Worm (Caenorhabditis elegans) whole organism, L3 larva: ENCODE data around the gene asp-19.

ENCODE experiments used
- R02D3.7 ChIP-seq: fragments of 150-350 bp; optimal IDR thresholded peaks from 2 replicates; lab custom pipeline; 2014; ENCODE audit warnings: missing biosample characterization, missing genetic modification characterization
- ZK546.5 ChIP-seq: sonication (generic microtip); optimal IDR thresholded peaks from 2 replicates; lab custom pipeline; 2017; ENCODE audit warnings: missing biosample characterization, missing genetic modification characterization
- ceh-16 ChIP-seq: sonication (generic microtip); optimal IDR thresholded peaks from 2 replicates; lab custom pipeline; 2017; ENCODE audit warnings: missing biosample characterization, missing genetic modification characterization
- ceh-28 ChIP-seq: fragments of 150-350 bp; optimal IDR thresholded peaks from 2 replicates; lab custom pipeline; 2014; ENCODE audit warnings: missing biosample characterization, missing genetic modification reagents, missing genetic modification characterization
- ceh-82 ChIP-seq: fragments of 150-350 bp; optimal IDR thresholded peaks from 2 replicates; lab custom pipeline; 2014; ENCODE audit warnings: missing biosample characterization, missing genetic modification characterization
- ceh-9 ChIP-seq: sonication (generic microtip); optimal IDR thresholded peaks from 2 replicates; lab custom pipeline; 2018; ENCODE audit warnings: missing biosample characterization, missing genetic modification characterization
- daf-12 ChIP-seq: fragments of 150-350 bp; optimal IDR thresholded peaks from 2 replicates; lab custom pipeline; 2014; ENCODE audit warnings: missing biosample characterization, missing genetic modification reagents, missing genetic modification characterization
- egl-27 ChIP-seq: sonication (generic microtip); optimal IDR thresholded peaks from 4 replicates; lab custom pipeline; 2017; ENCODE audit warnings: missing biosample characterization, missing genetic modification reagents, missing genetic modification characterization
- egl-5 ChIP-seq: fragments of 150-350 bp; optimal IDR thresholded peaks from 2 replicates; lab custom pipeline; 2017; ENCODE audit warnings: missing biosample characterization, missing genetic modification reagents, missing genetic modification characterization, inconsistent platforms
- elt-1 ChIP-seq: fragments of 150-350 bp; optimal IDR thresholded peaks from 2 replicates; lab custom pipeline; 2014; ENCODE audit warnings: missing biosample characterization, missing genetic modification characterization
- eor-1 ChIP-seq, 2 experiments: fragments of 150-350 bp; optimal IDR thresholded peaks; 2 replicates each; lab custom pipeline; 2014 to 2018; ENCODE audit warnings: missing biosample characterization in 2 of 2, missing genetic modification characterization in 2 of 2
- fkh-10 ChIP-seq: sonication (generic microtip); optimal IDR thresholded peaks from 2 replicates; lab custom pipeline; 2017; ENCODE audit warnings: missing biosample characterization, missing genetic modification reagents, missing genetic modification characterization
- fkh-2 ChIP-seq: fragments of 150-350 bp; optimal IDR thresholded peaks from 2 replicates; lab custom pipeline; 2014; ENCODE audit warnings: missing biosample characterization, missing genetic modification reagents, missing genetic modification characterization
- fos-1 ChIP-seq: fragments of 150-350 bp; optimal IDR thresholded peaks from 2 replicates; lab custom pipeline; 2014; ENCODE audit warnings: missing biosample characterization, missing genetic modification characterization
- hmg-11 ChIP-seq: sonication (generic microtip); optimal IDR thresholded peaks from 2 replicates; lab custom pipeline; 2016; ENCODE audit warnings: missing genetic modification characterization, missing compliant biosample characterization
- jun-1 ChIP-seq: fragments of 150-350 bp; optimal IDR thresholded peaks from 2 replicates; lab custom pipeline; 2014; ENCODE audit warnings: missing biosample characterization, missing genetic modification reagents, missing genetic modification characterization
- lin-15B ChIP-seq: fragments of 150-350 bp; optimal IDR thresholded peaks from 2 replicates; lab custom pipeline; 2014; ENCODE audit warnings: missing biosample characterization, missing genetic modification characterization
- lin-39 ChIP-seq: fragments of 150-350 bp; optimal IDR thresholded peaks from 2 replicates; lab custom pipeline; 2018; ENCODE audit warnings: missing biosample characterization, missing genetic modification reagents, missing genetic modification characterization
- lsy-12 ChIP-seq: sonication (generic microtip); optimal IDR thresholded peaks from 2 replicates; lab custom pipeline; 2016; ENCODE audit warnings: mild to moderate bottlenecking, missing genetic modification characterization, missing compliant biosample characterization
- mml-1 ChIP-seq: fragments of 150-350 bp; sonication (generic microtip); optimal IDR thresholded peaks from 3 replicates; lab custom pipeline; 2014; ENCODE audit warnings: missing biosample characterization, missing genetic modification characterization
- nfya-1 ChIP-seq: sonication (generic microtip); optimal IDR thresholded peaks from 2 replicates; lab custom pipeline; 2017; ENCODE audit warnings: missing genetic modification characterization, mild to moderate bottlenecking, missing compliant biosample characterization, antibody characterized with exemption, moderate library complexity; ENCODE audit not compliant: insufficient read depth
- nhr-23 ChIP-seq: fragments of 150-350 bp; optimal IDR thresholded peaks from 2 replicates; lab custom pipeline; 2014; ENCODE audit warnings: missing biosample characterization, missing genetic modification reagents, missing genetic modification characterization
- nhr-237 ChIP-seq: fragments of 150-350 bp; optimal IDR thresholded peaks from 2 replicates; lab custom pipeline; 2014; ENCODE audit warnings: missing biosample characterization, missing genetic modification characterization
- nhr-67 ChIP-seq: fragments of 150-350 bp; optimal IDR thresholded peaks from 2 replicates; lab custom pipeline; 2014; ENCODE audit warnings: missing biosample characterization, missing genetic modification characterization
- nhr-77 ChIP-seq: fragments of 150-350 bp; optimal IDR thresholded peaks from 2 replicates; lab custom pipeline; 2014; ENCODE audit warnings: missing biosample characterization, missing genetic modification characterization
- pha-4 ChIP-seq: fragments of 150-350 bp; optimal IDR thresholded peaks from 2 replicates; lab custom pipeline; 2014; ENCODE audit warnings: missing biosample characterization, missing genetic modification reagents, missing genetic modification characterization
- pqm-1 ChIP-seq: fragments of 150-350 bp; optimal IDR thresholded peaks from 2 replicates; lab custom pipeline; 2017; ENCODE audit warnings: missing biosample characterization, missing genetic modification characterization, inconsistent platforms
- skn-1 ChIP-seq: fragments of 150-350 bp; optimal IDR thresholded peaks from 2 replicates; lab custom pipeline; 2014; ENCODE audit warnings: missing biosample characterization, missing genetic modification characterization
- snpc-4 ChIP-seq: fragments of 150-350 bp; optimal IDR thresholded peaks from 2 replicates; lab custom pipeline; 2014; ENCODE audit warnings: missing biosample characterization, missing genetic modification characterization
- tbx-2 ChIP-seq: sonication (generic microtip); optimal IDR thresholded peaks from 2 replicates; lab custom pipeline; 2016; ENCODE audit warnings: mild to moderate bottlenecking, missing genetic modification characterization, missing compliant biosample characterization
- unc-39 ChIP-seq: sonication (generic microtip); optimal IDR thresholded peaks from 4 replicates; lab custom pipeline; 2017; ENCODE audit warnings: missing biosample characterization, missing genetic modification characterization
- unc-62 ChIP-seq: fragments of 150-350 bp; sonication (generic microtip); optimal IDR thresholded peaks from 4 replicates; lab custom pipeline; 2014; ENCODE audit warnings: missing biosample characterization, missing genetic modification reagents, missing genetic modification characterization
- zag-1 ChIP-seq: fragments of 150-350 bp; optimal IDR thresholded peaks from 2 replicates; lab custom pipeline; 2014; ENCODE audit warnings: missing biosample characterization, missing genetic modification characterization
- ztf-4 ChIP-seq: fragments of 150-350 bp; optimal IDR thresholded peaks from 2 replicates; lab custom pipeline; 2014; ENCODE audit warnings: missing biosample characterization, missing genetic modification characterization

Gene asp-19

ce11 chrV:18750445-18750844 lies 21.3 kb upstream of the asp-19 start, which contains the start of the genes F11D11.21 and F11D11.12:
Gene F11D11.21, minus strand, starts transcription at chrV:18750545.
Gene F11D11.12, minus strand, starts transcription at chrV:18750682.
- TF ChIP-seq snpc-4 (tag; lab: Kevin White, UChicago) (no peak), ceh-28 (tag; lab: Kevin White, UChicago) (no peak), hmg-11 (no peak), eor-1 (tag; optimal IDR thresholded peaks at IDR 0.05; lab: Kevin White, UChicago) (no peak), nhr-67 (tag; lab: Kevin White, UChicago) (no peak), egl-27 (tag; lab: Kevin White, UChicago) (no peak), ceh-16 (tag; lab: Kevin White, UChicago) (no peak), zag-1 (tag; lab: Kevin White, UChicago) (no peak)

DNA sequence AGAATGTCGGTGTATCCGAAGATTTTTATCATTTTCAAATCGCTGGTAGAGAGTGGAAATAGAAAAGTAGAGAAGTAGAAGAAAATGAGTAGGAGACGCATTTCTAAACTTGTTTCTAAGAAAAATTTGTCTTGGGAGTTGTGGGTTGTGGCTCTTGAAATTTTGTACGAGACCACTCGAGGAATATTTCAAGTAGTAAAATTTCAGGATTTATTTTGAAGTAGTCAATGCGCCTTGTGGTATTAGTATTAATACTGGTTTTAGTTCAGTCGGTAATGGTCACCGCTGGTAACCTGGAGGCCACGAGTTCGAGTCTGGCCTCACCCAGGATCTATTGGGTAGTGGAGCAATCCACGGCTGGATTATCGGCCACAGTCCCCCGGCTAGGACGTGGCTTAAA lies 19.6 kb upstream of the asp-19 start, which contains the start of gene clec-252:
TSS of gene clec-252 (minus strand) at position 101 of the 400 bp plus-strand sequence.
- no peak for TF ChIP-seq nhr-237 (tag; lab: Kevin White, UChicago)
- TF ChIP-seq nhr-23 (tag; lab: Kevin White, UChicago) = no peak
- TF ChIP-seq ceh-82 (tag; lab: Kevin White, UChicago) = no peak
- TF ChIP-seq lin-15B = no peak
- TF ChIP-seq ceh-9 (tag; lab: Kevin White, UChicago) = no peak
- no peak for TF ChIP-seq hmg-11
- no peak for TF ChIP-seq lin-39
- TF ChIP-seq nfya-1 (tag; lab: Kevin White, UChicago) = no peak

ce11 chrV:18746937-18747660 lies 17.9 kb upstream of the asp-19 start, which contains the start of gene clec-251:
Gene clec-251, minus strand, starts transcription at chrV:18746987.
- TF ChIP-seq tbx-2 (no peak), fkh-2 (tag; lab: Kevin White, UChicago) (no peak), nhr-67 (tag; lab: Kevin White, UChicago) (no peak), daf-12 (no peak), fos-1 (tag; lab: Kevin White, UChicago) (no peak), ztf-4 (no peak)

DNA sequence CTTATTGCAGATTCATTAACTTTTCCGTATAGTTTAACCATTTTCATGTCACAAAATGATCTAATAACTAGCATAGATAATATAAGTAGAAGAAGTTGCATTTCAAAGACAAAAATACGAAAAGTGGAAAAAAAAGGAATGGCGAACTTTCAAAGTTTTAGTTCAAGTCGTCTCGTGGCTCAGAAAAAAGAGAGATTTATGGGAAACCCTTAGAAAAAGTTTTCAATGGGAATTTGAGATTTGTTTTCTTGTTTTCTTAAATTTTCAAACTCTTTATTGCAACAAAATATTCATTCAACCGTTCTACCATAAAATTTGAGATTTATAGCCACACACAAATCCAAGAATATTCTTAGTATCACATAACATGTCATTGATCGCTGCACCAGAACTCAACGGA lies 12.9 kb upstream of the asp-19 start, which contains the start of gene clec-250:
TSS of gene clec-250 (minus strand) at position 101 of the 400 bp plus-strand sequence.
- TF ChIP-seq egl-5 (no peak), lsy-12 (no peak), ZK546.5 (tag; lab: Kevin White, UChicago) (no peak), R02D3.7 (tag; lab: Kevin White, UChicago) (no peak), eor-1 (tag; optimal IDR thresholded peaks at IDR 0.05; lab: Kevin White, UChicago) (no peak), ceh-28 (tag; lab: Kevin White, UChicago) (no peak), fkh-10 (GFP tag; lab: Kevin White, UChicago) (no peak), zag-1 (tag; lab: Kevin White, UChicago) (no peak), unc-62 (GFP tag; lab: Kevin White, UChicago) (no peak), ceh-16 (tag; lab: Kevin White, UChicago) (no peak), egl-27 (tag; lab: Kevin White, UChicago) (no peak), pqm-1 (tag; lab: Kevin White, UChicago) (no peak), unc-39 (no peak), nhr-67 (tag; lab: Kevin White, UChicago) (no peak), ceh-82 (tag; lab: Kevin White, UChicago) (no peak), lin-39 (no peak), mml-1 (tag; lab: Kevin White, UChicago) (no peak), skn-1 (tag; lab: Kevin White, UChicago) (no peak)

ce11 chrV:18737646-18738045 lies 8.5 kb upstream of the asp-19 start:
- TF ChIP-seq lin-39 (no peak), nhr-77 (tag; lab: Kevin White, UChicago) (no peak), elt-1 (tag; lab: Kevin White, UChicago) (no peak), jun-1 (tag; lab: Kevin White, UChicago) (no peak), pha-4 (tag; lab: Kevin White, UChicago) (no peak)
